Fruit fly (Drosophila melanogaster): ENCODE measurements around the gene Herp.

The Herp gene

dm6 chr2L:7828901-7829300 is 29.0 kb upstream of the Herp start (continued):
- TF ChIP-seq vvl (GFP tag; IDR thresholded peaks at IDR 0.05) = 0 out of 2 replicates have a peak, but pooled peaks have one; percentile 51
- peak; percentile 69 for TF ChIP-seq sens (GFP tag)
- peak; percentile 15 for TF ChIP-seq Fer1 (GFP tag; optimal IDR thresholded peaks at IDR 0.05)
- peak; percentile 16 for TF ChIP-seq Blimp-1 (GFP tag; optimal IDR thresholded peaks at IDR 0.05)
- TF ChIP-seq CG17359 (tag; optimal IDR thresholded peaks at IDR 0.05) = peak; percentile 38
- peak; percentile 26 for TF ChIP-seq CG1603 (tag; optimal IDR thresholded peaks at IDR 0.05)
- peak; percentile 47 for TF ChIP-seq BtbVII (GFP tag; optimal IDR thresholded peaks at IDR 0.05)
- peak; percentile 33 for TF ChIP-seq salm (tag; optimal IDR thresholded peaks at IDR 0.05)
- TF ChIP-seq CG11398 (GFP tag; optimal IDR thresholded peaks at IDR 0.05) = peak; percentile 22
- TF ChIP-seq amos (GFP tag; IDR thresholded peaks at IDR 0.05; ENCODE audit: partially characterized antibody) = no peak
- TF ChIP-seq wek (GFP tag; optimal IDR thresholded peaks at IDR 0.05) = peak; percentile 21
- peak; percentile 7 for TF ChIP-seq corto (GFP tag; optimal IDR thresholded peaks at IDR 0.05)
- TF ChIP-seq CG12769 (tag; optimal IDR thresholded peaks at IDR 0.05) = peak; percentile 68
- peak; percentile 48; the same call in 1 of the 3 replicates for TF ChIP-seq ci (GFP tag; IDR thresholded peaks at IDR 0.05)
- peak; percentile 11 for TF ChIP-seq PHDP (tag; optimal IDR thresholded peaks at IDR 0.05)
- peak; percentile 47 for TF ChIP-seq gcm (GFP tag; optimal IDR thresholded peaks at IDR 0.05)
- peak; percentile 14 for TF ChIP-seq CHES-1-like (GFP tag; optimal IDR thresholded peaks at IDR 0.05)
- no peak for TF ChIP-seq gt (GFP tag; IDR thresholded peaks at IDR 0.05)
- TF ChIP-seq CG14014 (GFP tag; IDR thresholded peaks at IDR 0.05) = no peak
- no peak for TF ChIP-seq CG17802 (tag; optimal IDR thresholded peaks at IDR 0.05)
- peak; percentile 47; the same call in 1 of the 2 replicates for TF ChIP-seq CG6689 (GFP tag; IDR thresholded peaks at IDR 0.05)
- TF ChIP-seq CrebB (tag; optimal IDR thresholded peaks at IDR 0.05) = peak; percentile 17
- TF ChIP-seq jumu (GFP tag; optimal IDR thresholded peaks at IDR 0.05) = no peak
- TF ChIP-seq Xrp1 (GFP tag; IDR thresholded peaks at IDR 0.05) = 0 out of 2 replicates have a peak, but pooled peaks have one; percentile 17
- TF ChIP-seq ranshi (GFP tag; IDR thresholded peaks at IDR 0.05) = no peak
- peak; percentile 20 for TF ChIP-seq CG17568 (GFP tag; optimal IDR thresholded peaks at IDR 0.05)
- TF ChIP-seq shn (GFP tag; optimal IDR thresholded peaks at IDR 0.05) = no peak
- TF ChIP-seq nom (GFP tag; optimal IDR thresholded peaks at IDR 0.05) = peak; percentile 8
- TF ChIP-seq CG7839 (tag; optimal IDR thresholded peaks at IDR 0.05) = no peak
- TF ChIP-seq CG5953 (GFP tag; IDR thresholded peaks at IDR 0.05) = no peak
- TF ChIP-seq sqz (GFP tag; optimal IDR thresholded peaks at IDR 0.05) = peak; percentile 17
- TF ChIP-seq HHEX (GFP tag; optimal IDR thresholded peaks at IDR 0.05) = no peak
- TF ChIP-seq ttk (GFP tag; IDR thresholded peaks at IDR 0.05) = no peak
- peak; percentile 70 for TF ChIP-seq cg (GFP tag; optimal IDR thresholded peaks at IDR 0.05)
- TF ChIP-seq CG5180 (GFP tag; optimal IDR thresholded peaks at IDR 0.05) = peak; percentile 31
- TF ChIP-seq yki (optimal IDR thresholded peaks at IDR 0.05) = peak; percentile 51
- peak; percentile 17 for TF ChIP-seq CG6254 (GFP tag; optimal IDR thresholded peaks at IDR 0.05)
- peak; percentile 7 for TF ChIP-seq pfk (GFP tag; optimal IDR thresholded peaks at IDR 0.05)
- peak; percentile 93 for TF ChIP-seq Trl (optimal IDR thresholded peaks at IDR 0.05)
- peak; percentile 39 for TF ChIP-seq Trl (GFP tag; optimal IDR thresholded peaks at IDR 0.05)
- TF ChIP-seq Asciz (GFP tag; optimal IDR thresholded peaks at IDR 0.05) = peak; percentile 46
- TF ChIP-seq CG2678 (tag; optimal IDR thresholded peaks at IDR 0.05) = peak; percentile 15

- TF ChIP-seq ara (GFP tag; IDR thresholded peaks at IDR 0.05) (peak; percentile 61), pum (GFP tag; optimal IDR thresholded peaks at IDR 0.05) (no peak), CG7357 (GFP tag; IDR thresholded peaks at IDR 0.05) (no peak), Rfx (GFP tag; IDR thresholded peaks at IDR 0.05) (peak; percentile 43; the same call in 1 of the 2 replicates), ken (GFP tag; IDR thresholded peaks at IDR 0.05) (no peak), sisA (GFP tag; IDR thresholded peaks at IDR 0.05) (no peak), gfzf (GFP tag; optimal IDR thresholded peaks at IDR 0.05) (no peak), CG32772 (GFP tag; IDR thresholded peaks at IDR 0.05) (peak; percentile 86), D (optimal IDR thresholded peaks at IDR 0.05) (no peak), D (GFP tag; optimal IDR thresholded peaks at IDR 0.05) (no peak), wdn (GFP tag; IDR thresholded peaks at IDR 0.05) (no peak), CG6689 (GFP tag; IDR thresholded peaks at IDR 0.05) (peak; percentile 13; the same call in 1 of the 2 replicates), Blimp-1 (GFP tag; optimal IDR thresholded peaks at IDR 0.05) (no peak), CG13123 (GFP tag; optimal IDR thresholded peaks at IDR 0.05) (no peak)
These were observed 28.4 kb upstream of the Herp start for dm6 chr2L:7828231-7828630.
